Fruit fly (Drosophila melanogaster): ENCODE results near the gene CG13901.
A peak's percentile ranks its signal among the peaks of the same experiment; 100 is the strongest.

The CG13901 gene

DNA sequence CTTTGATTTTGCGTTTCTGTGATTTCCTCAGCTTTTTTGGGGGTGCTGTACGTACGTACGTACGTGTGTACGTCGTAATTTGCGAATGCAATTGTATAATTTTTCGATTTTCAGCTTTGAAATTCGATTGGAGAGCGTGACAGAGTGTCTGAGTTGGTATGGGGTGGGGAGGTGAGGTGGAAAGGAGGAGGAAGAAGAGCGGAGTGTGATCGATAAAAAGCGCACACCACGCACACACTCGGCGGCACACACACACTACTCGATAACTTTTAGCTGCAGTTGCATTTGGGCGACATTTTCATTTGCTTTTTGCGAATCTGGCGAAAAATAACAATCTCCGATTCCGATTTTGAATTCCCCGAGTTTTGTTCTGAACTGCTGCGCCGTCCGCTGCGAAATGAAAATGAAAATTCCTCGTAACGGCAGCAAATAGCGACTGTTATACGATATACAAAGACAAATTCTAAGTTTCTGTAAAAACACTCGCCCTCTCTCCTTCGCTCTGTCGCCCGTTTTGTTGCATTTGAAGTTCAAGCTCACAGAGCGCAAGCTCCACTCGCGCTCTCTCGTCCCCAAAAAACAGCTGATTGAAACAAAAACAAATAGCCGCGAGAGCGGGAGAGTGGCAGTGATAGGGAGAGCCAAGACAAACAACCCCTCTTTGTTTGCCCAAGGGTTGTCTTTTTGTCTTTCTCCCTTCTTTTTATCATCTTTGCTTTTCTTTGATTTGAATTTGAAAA, 44.0 kb upstream of the CG13901 start, which contains the start of gene CG13907 (continued):
- no peak for TF ChIP-seq jumu (GFP tag; optimal IDR thresholded peaks at IDR 0.05)
- TF ChIP-seq esg (GFP tag; conservative IDR thresholded peaks at IDR 0.05) = no peak
- peak; percentile 60; the same call in 2 of the 3 replicates for TF ChIP-seq CG34224 (GFP tag; IDR thresholded peaks at IDR 0.05; ENCODE audit: partially characterized antibody)
- peak; percentile 47 for TF ChIP-seq ATbp (GFP tag; optimal IDR thresholded peaks at IDR 0.05)
- no peak for TF ChIP-seq fd102C (GFP tag; optimal IDR thresholded peaks at IDR 0.05)
- no peak for TF ChIP-seq danr (GFP tag; IDR thresholded peaks at IDR 0.05)
- TF ChIP-seq Dek (tag; optimal IDR thresholded peaks at IDR 0.05) = no peak
- TF ChIP-seq CG11247 (GFP tag; IDR thresholded peaks at IDR 0.05) = no peak
- no peak for TF ChIP-seq ranshi (GFP tag; IDR thresholded peaks at IDR 0.05)
- TF ChIP-seq CG17568 (GFP tag; optimal IDR thresholded peaks at IDR 0.05) = no peak
- TF ChIP-seq CG5180 (GFP tag; optimal IDR thresholded peaks at IDR 0.05) = no peak
- no peak for TF ChIP-seq slou (GFP tag; optimal IDR thresholded peaks at IDR 0.05)
- TF ChIP-seq bbx (GFP tag; IDR thresholded peaks at IDR 0.05; ENCODE audit: partially characterized antibody) = no peak
- peak; percentile 26 for TF ChIP-seq yki (optimal IDR thresholded peaks at IDR 0.05)
- TF ChIP-seq CG2889 (GFP tag; IDR thresholded peaks at IDR 0.05) = no peak
- no peak for TF ChIP-seq CG10462 (GFP tag; optimal IDR thresholded peaks at IDR 0.05)
- TF ChIP-seq trh (GFP tag; optimal IDR thresholded peaks at IDR 0.05) = no peak
- TF ChIP-seq crp (GFP tag; optimal IDR thresholded peaks at IDR 0.05) = peak in 1 of 2 experiments; percentile 67
- no peak for TF ChIP-seq dati (GFP tag; IDR thresholded peaks at IDR 0.05)
- no peak for TF ChIP-seq CG17328 (GFP tag; IDR thresholded peaks at IDR 0.05)
- TF ChIP-seq B-H1 (GFP tag; IDR thresholded peaks at IDR 0.05) = no peak
- TF ChIP-seq CG7357 (GFP tag; IDR thresholded peaks at IDR 0.05) = no peak
- no peak; the same call in 1 of the 2 replicates for TF ChIP-seq seq (GFP tag; IDR thresholded peaks at IDR 0.05)
- TF ChIP-seq Trl (optimal IDR thresholded peaks at IDR 0.05) = peak; percentile 87 to 93
- peak; percentile 40 for TF ChIP-seq Trl (GFP tag; optimal IDR thresholded peaks at IDR 0.05)
- no peak for TF ChIP-seq slbo (GFP tag; IDR thresholded peaks at IDR 0.05)
- TF ChIP-seq kah (GFP tag; optimal IDR thresholded peaks at IDR 0.05) = no peak
- no peak for TF ChIP-seq CG17829 (tag; optimal IDR thresholded peaks at IDR 0.05)
- TF ChIP-seq CG18262 (tag; optimal IDR thresholded peaks at IDR 0.05) = no peak
- peak; percentile 10 for TF ChIP-seq sd (tag; optimal IDR thresholded peaks at IDR 0.05)
- no peak for TF ChIP-seq CG12391 (tag; optimal IDR thresholded peaks at IDR 0.05)
- TF ChIP-seq rib (GFP tag; IDR thresholded peaks at IDR 0.05) = no peak
- no peak for TF ChIP-seq CG4404 (GFP tag; IDR thresholded peaks at IDR 0.05)
- TF ChIP-seq wor (GFP tag; IDR thresholded peaks at IDR 0.05) = no peak
- TF ChIP-seq vvl (GFP tag; IDR thresholded peaks at IDR 0.05) = 0 out of 2 replicates have a peak, but pooled peaks have one; percentile 12
- TF ChIP-seq HmgD (GFP tag; optimal IDR thresholded peaks at IDR 0.05) = no peak
- no peak for TF ChIP-seq stc (GFP tag; IDR thresholded peaks at IDR 0.05)
- no peak for TF ChIP-seq ftz-f1 (GFP tag; optimal IDR thresholded peaks at IDR 0.05)
- TF ChIP-seq wdn (GFP tag; IDR thresholded peaks at IDR 0.05) = no peak
- no peak for TF ChIP-seq chif (GFP tag; optimal IDR thresholded peaks at IDR 0.05)
- TF ChIP-seq mirr (GFP tag; optimal IDR thresholded peaks at IDR 0.05) = no peak
- peak; percentile 61; the same call in 1 of the 2 replicates for TF ChIP-seq crol (GFP tag; IDR thresholded peaks at IDR 0.05)
- TF ChIP-seq CG33557 (GFP tag; optimal IDR thresholded peaks at IDR 0.05) = no peak
- TF ChIP-seq CG10654 (GFP tag; optimal IDR thresholded peaks at IDR 0.05) = no peak
- no peak for TF ChIP-seq nmo (GFP tag; optimal IDR thresholded peaks at IDR 0.05)
- no peak for TF ChIP-seq sqz (GFP tag; optimal IDR thresholded peaks at IDR 0.05)
- no peak for TF ChIP-seq Abd-B (GFP tag; optimal IDR thresholded peaks at IDR 0.05)
- TF ChIP-seq ERR (GFP tag; optimal IDR thresholded peaks at IDR 0.05) = no peak
- TF ChIP-seq HLHmδ (GFP tag; optimal IDR thresholded peaks at IDR 0.05) = peak; percentile 5
- TF ChIP-seq sim (GFP tag; IDR thresholded peaks at IDR 0.05) = no peak
- no peak for TF ChIP-seq CG7987 (GFP tag; optimal IDR thresholded peaks at IDR 0.05)

Data from whole organism, embryonic.